Fruit fly (Drosophila melanogaster) whole organism, embryonic: ENCODE results near the gene CG3841.

ENCODE experiments used
- ATbp ChIP-seq: fragments of 200-800 bp; sonication (Bioruptor generic); optimal IDR thresholded peaks from 2 replicates; lab custom pipeline; 2017; ENCODE audit warnings: missing biosample characterization, mild to moderate bottlenecking, missing genetic modification characterization, missing genetic modification reagents
- Aef1 ChIP-seq: fragments of 200-800 bp; sonication (Bioruptor generic); IDR thresholded peaks from 3 replicates; pipeline ENCODE4 v1.3.6; 2022; ENCODE audit warnings: missing biosample characterization, missing genetic modification characterization
- CG10654 ChIP-seq: fragments of 200-800 bp; sonication (Bioruptor generic); optimal IDR thresholded peaks from 2 replicates; lab custom pipeline; 2016; ENCODE audit warnings: missing biosample characterization, missing genetic modification characterization
- CG11504 ChIP-seq: fragments of 200-800 bp; sonication (Bioruptor generic); optimal IDR thresholded peaks from 3 replicates; lab custom pipeline; 2019; ENCODE audit warnings: missing biosample characterization, mild to moderate bottlenecking, missing genetic modification characterization, moderate library complexity
- CG11695 ChIP-seq: fragments of 200-800 bp; sonication (Bioruptor generic); IDR thresholded peaks from 3 replicates; pipeline ENCODE4 v1.3.6; 2022; ENCODE audit warnings: missing biosample characterization, missing genetic modification characterization
- CG12391 ChIP-seq: fragments of 200-800 bp; sonication (Bioruptor generic); optimal IDR thresholded peaks from 3 replicates; lab custom pipeline; 2018; ENCODE audit warnings: missing biosample characterization, mild to moderate bottlenecking, missing genetic modification characterization, moderate library complexity
- CG12659 ChIP-seq: fragments of 200-800 bp; sonication (Bioruptor generic); optimal IDR thresholded peaks from 3 replicates; lab custom pipeline; 2017; ENCODE audit warnings: mild to moderate bottlenecking, missing biosample characterization, missing genetic modification reagents, missing genetic modification characterization
- CG13296 ChIP-seq: fragments of 200-800 bp; sonication (Bioruptor generic); optimal IDR thresholded peaks from 3 replicates; lab custom pipeline; 2018; ENCODE audit warnings: missing biosample characterization, mild to moderate bottlenecking, missing genetic modification characterization
- CG14014 ChIP-seq: fragments of 200-800 bp; sonication (Bioruptor generic); IDR thresholded peaks from 2 replicates; pipeline ENCODE4 v1.3.6; 2022; ENCODE audit warnings: missing biosample characterization, missing genetic modification characterization
- CG1529 ChIP-seq: fragments of 200-800 bp; sonication (Bioruptor generic); optimal IDR thresholded peaks from 3 replicates; lab custom pipeline; 2018; ENCODE audit warnings: missing biosample characterization, missing genetic modification characterization
- CG16779 ChIP-seq: fragments of 200-800 bp; sonication (Bioruptor generic); IDR thresholded peaks from 2 replicates; pipeline ENCODE4 v1.3.6; 2022; ENCODE audit warnings: missing biosample characterization, missing genetic modification characterization
- CG16815 ChIP-seq: fragments of 200-800 bp; sonication (Bioruptor generic); optimal IDR thresholded peaks from 3 replicates; lab custom pipeline; 2017; ENCODE audit warnings: missing biosample characterization, mild to moderate bottlenecking, missing genetic modification characterization
- CG17912 ChIP-seq: fragments of 200-800 bp; sonication (Bioruptor generic); optimal IDR thresholded peaks from 2 replicates; lab custom pipeline; 2018; ENCODE audit warnings: missing biosample characterization, mild to moderate bottlenecking, missing genetic modification characterization
- CG18764 ChIP-seq: fragments of 200-800 bp; sonication (Bioruptor generic); optimal IDR thresholded peaks from 3 replicates; lab custom pipeline; 2016; ENCODE audit warnings: missing biosample characterization, missing genetic modification characterization
- CG2199 ChIP-seq: fragments of 200-800 bp; sonication (Bioruptor generic); IDR thresholded peaks from 3 replicates; pipeline ENCODE4 v1.3.6; 2022; ENCODE audit warnings: missing biosample characterization, missing genetic modification characterization
- CG3407 ChIP-seq: fragments of 200-800 bp; sonication (Bioruptor generic); optimal IDR thresholded peaks from 2 replicates; lab custom pipeline; 2018; ENCODE audit warnings: missing biosample characterization, mild to moderate bottlenecking, missing genetic modification characterization
- CG4360 ChIP-seq: fragments of 200-800 bp; sonication (Bioruptor generic); IDR thresholded peaks from 2 replicates; pipeline ENCODE4 v1.3.6; 2022; ENCODE audit warnings: missing biosample characterization, missing genetic modification characterization
- CG7556 ChIP-seq: fragments of 200-800 bp; sonication (Bioruptor generic); optimal IDR thresholded peaks from 2 replicates; lab custom pipeline; 2017; ENCODE audit warnings: missing biosample characterization, mild to moderate bottlenecking, missing genetic modification characterization
- CG8388 ChIP-seq: fragments of 200-800 bp; sonication (Bioruptor generic); optimal IDR thresholded peaks from 2 replicates; lab custom pipeline; 2019; ENCODE audit warnings: missing biosample characterization, mild to moderate bottlenecking, missing genetic modification characterization, moderate library complexity
- Doc3 ChIP-seq: fragments of 200-800 bp; sonication (Bioruptor generic); IDR thresholded peaks from 3 replicates; pipeline ENCODE4 v1.3.6; 2022; ENCODE audit warnings: missing biosample characterization, missing genetic modification characterization; ENCODE audit not compliant: partially characterized antibody
- Dref ChIP-seq: fragments of 200-800 bp; sonication (Bioruptor generic); IDR thresholded peaks from 2 replicates; pipeline ENCODE4 v1.3.6; 2022; ENCODE audit warnings: missing biosample characterization, missing genetic modification characterization
- Ets65A ChIP-seq: fragments of 200-800 bp; sonication (Bioruptor generic); peaks from one replicate; lab custom pipeline; 2016; ENCODE audit warnings: missing biosample characterization, missing genetic modification characterization
- Ets97D ChIP-seq: fragments of 200-800 bp; sonication (Bioruptor generic); optimal IDR thresholded peaks from 3 replicates; lab custom pipeline; 2016; ENCODE audit warnings: missing biosample characterization, missing genetic modification characterization
- HLH4C ChIP-seq: fragments of 200-800 bp; sonication (Bioruptor generic); IDR thresholded peaks from 3 replicates; pipeline ENCODE4 v1.3.6; 2022; ENCODE audit warnings: missing biosample characterization, missing genetic modification characterization; ENCODE audit not compliant: partially characterized antibody
- Hey ChIP-seq: fragments of 200-800 bp; sonication (Bioruptor generic); optimal IDR thresholded peaks from 3 replicates; lab custom pipeline; 2018; ENCODE audit warnings: missing biosample characterization, mild to moderate bottlenecking, missing genetic modification characterization
- Hsf ChIP-seq: fragments of 200-800 bp; sonication (Bioruptor generic); optimal IDR thresholded peaks from 3 replicates; lab custom pipeline; 2016; ENCODE audit warnings: missing biosample characterization, missing genetic modification characterization
- Kr ChIP-seq: fragments of 200-800 bp; sonication (Bioruptor generic); optimal IDR thresholded peaks from 2 replicates; lab custom pipeline; 2017; ENCODE audit warnings: missing biosample characterization, mild to moderate bottlenecking, missing genetic modification characterization
- Med ChIP-seq: fragments of 200-800 bp; sonication (Bioruptor generic); peaks from one replicate; lab custom pipeline; 2016; ENCODE audit warnings: missing biosample characterization, missing genetic modification characterization, mild to moderate bottlenecking, inconsistent platforms, moderate library complexity
- NC2α ChIP-seq: fragments of 200-800 bp; sonication (Bioruptor generic); optimal IDR thresholded peaks from 2 replicates; lab custom pipeline; 2016; ENCODE audit warnings: missing biosample characterization, missing genetic modification characterization
- NK7.1 ChIP-seq: fragments of 200-800 bp; sonication (Bioruptor generic); optimal IDR thresholded peaks from 3 replicates; lab custom pipeline; 2016; ENCODE audit warnings: missing biosample characterization, missing genetic modification characterization
- Six4 ChIP-seq: fragments of 200-800 bp; sonication (Bioruptor generic); optimal IDR thresholded peaks from 2 replicates; lab custom pipeline; 2016; ENCODE audit warnings: missing biosample characterization, missing genetic modification characterization
- al ChIP-seq: fragments of 200-800 bp; sonication (Bioruptor generic); IDR thresholded peaks from 2 replicates; pipeline ENCODE4 v1.3.6; 2022; ENCODE audit warnings: missing biosample characterization, missing genetic modification characterization
- ara ChIP-seq: fragments of 200-800 bp; sonication (Bioruptor generic); IDR thresholded peaks from 2 replicates; pipeline ENCODE4 v1.3.6; 2022; ENCODE audit warnings: missing biosample characterization, missing genetic modification characterization
- chinmo ChIP-seq: fragments of 200-800 bp; sonication (Bioruptor generic); IDR thresholded peaks from 4 replicates; pipeline ENCODE4 v1.3.6; 2022; ENCODE audit warnings: missing biosample characterization, missing genetic modification characterization; ENCODE audit not compliant: partially characterized antibody
- crc ChIP-seq: fragments of 200-800 bp; sonication (Bioruptor generic); optimal IDR thresholded peaks from 2 replicates; lab custom pipeline; 2016; ENCODE audit warnings: missing biosample characterization, missing genetic modification characterization
- crol ChIP-seq: fragments of 200-800 bp; sonication (Bioruptor generic); IDR thresholded peaks from 2 replicates; pipeline ENCODE4 v1.3.6; 2022; ENCODE audit warnings: missing biosample characterization, missing genetic modification characterization
- dmrt11E ChIP-seq: fragments of 200-800 bp; sonication (Bioruptor generic); optimal IDR thresholded peaks from 3 replicates; lab custom pipeline; 2018; ENCODE audit warnings: missing biosample characterization, mild to moderate bottlenecking, missing genetic modification characterization, moderate library complexity
- dysf ChIP-seq: fragments of 200-800 bp; sonication (Bioruptor generic); IDR thresholded peaks from 3 replicates; pipeline ENCODE4 v1.3.6; 2022; ENCODE audit warnings: missing biosample characterization, missing genetic modification characterization
- ems ChIP-seq: fragments of 200-800 bp; sonication (Bioruptor generic); optimal IDR thresholded peaks from 3 replicates; lab custom pipeline; 2016; ENCODE audit warnings: missing biosample characterization, missing genetic modification characterization
- eve ChIP-seq, 2 experiments: fragments of >200 bp; optimal IDR thresholded peaks; 2 replicates each; lab custom pipeline; 2017; ENCODE audit warnings: missing biosample characterization in 2 of 2, missing genetic modification characterization in 2 of 2
- gfzf ChIP-seq: fragments of 200-800 bp; sonication (Bioruptor generic); optimal IDR thresholded peaks from 2 replicates; lab custom pipeline; 2016; ENCODE audit warnings: missing biosample characterization, mild to moderate bottlenecking, missing genetic modification characterization, moderate library complexity
- grn ChIP-seq: fragments of 200-800 bp; sonication (Bioruptor generic); optimal IDR thresholded peaks from 3 replicates; lab custom pipeline; 2017; ENCODE audit warnings: missing biosample characterization, missing genetic modification characterization
- gro ChIP-seq: fragments of 200-800 bp; sonication (Bioruptor generic); optimal IDR thresholded peaks from 2 replicates; lab custom pipeline; 2016; ENCODE audit warnings: missing biosample characterization, missing genetic modification characterization
- otp ChIP-seq: fragments of 200-800 bp; sonication (Bioruptor generic); IDR thresholded peaks from 3 replicates; pipeline ENCODE4, ENCODE4 v1.3.6; 2022; ENCODE audit warnings: missing biosample characterization, missing genetic modification characterization
- peb ChIP-seq: fragments of 200-800 bp; sonication (Bioruptor generic); IDR thresholded peaks from 2 replicates; pipeline ENCODE4 v1.3.6; 2022; ENCODE audit warnings: missing biosample characterization, missing genetic modification characterization
- pnt ChIP-seq: fragments of 200-800 bp; sonication (Bioruptor generic); optimal IDR thresholded peaks from 3 replicates; lab custom pipeline; 2016; ENCODE audit warnings: missing biosample characterization, missing genetic modification characterization
- shn ChIP-seq: fragments of 200-800 bp; sonication (Bioruptor generic); optimal IDR thresholded peaks from 3 replicates; lab custom pipeline; 2016; ENCODE audit warnings: missing biosample characterization, missing genetic modification characterization
- slp2 ChIP-seq: fragments of 200-800 bp; sonication (Bioruptor generic); optimal IDR thresholded peaks from 2 replicates; lab custom pipeline; 2016; ENCODE audit warnings: missing biosample characterization, missing genetic modification characterization
- tll ChIP-seq, 2 experiments: fragments of 200-800 bp in 1 of 2; fragments of >200 bp in 1 of 2; sonication (Bioruptor generic) in 1 of 2; optimal IDR thresholded peaks; 2 replicates each; lab custom pipeline; 2017 to 2019; ENCODE audit warnings: missing biosample characterization in 2 of 2, missing genetic modification characterization in 2 of 2, mild to moderate bottlenecking in 1 of 2, moderate library complexity in 1 of 2

CG3841 gene

DNA sequence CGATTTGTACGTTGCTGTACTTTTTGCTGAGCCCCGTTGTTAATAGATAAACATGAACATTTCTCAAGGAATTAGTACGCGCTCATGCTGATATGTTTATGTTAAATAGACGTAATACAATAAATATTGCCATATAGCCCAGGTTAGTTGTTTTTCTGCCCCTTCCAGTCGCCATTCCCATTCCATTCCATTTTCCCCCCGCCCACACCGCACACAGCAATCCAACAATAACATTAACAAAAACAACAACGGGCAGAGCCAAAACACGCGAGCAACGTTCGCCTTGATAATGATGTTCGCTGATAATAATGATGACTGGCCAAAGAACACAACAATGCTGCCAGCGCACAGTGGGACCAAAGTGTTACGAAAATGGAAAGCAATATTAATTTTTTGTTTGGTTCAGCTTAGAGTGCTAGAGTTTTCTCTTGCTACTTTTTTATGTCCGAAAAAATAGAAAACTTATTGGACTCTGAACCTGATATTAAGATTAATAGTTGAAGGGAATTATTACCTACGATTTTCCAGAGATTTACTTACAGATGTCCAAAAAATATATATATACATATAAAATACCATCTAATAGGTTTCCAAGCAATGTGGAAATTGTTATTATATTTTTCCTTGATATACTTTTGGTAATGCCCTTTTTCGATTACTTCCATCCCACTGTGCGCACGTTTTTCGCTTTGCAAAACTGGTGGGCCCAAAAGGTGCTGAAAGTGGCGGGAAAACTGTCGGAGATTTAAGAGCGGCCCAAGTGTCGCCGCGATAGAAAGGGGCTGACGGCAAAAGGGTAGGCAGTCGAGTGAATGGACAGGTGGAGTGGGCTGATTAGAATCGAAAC, 19.5 kb upstream of the CG3841 start (continued):
- TF ChIP-seq ATbp (GFP tag; lab: Kevin White, UChicago) (peak; percentile 93), CG4360 (GFP tag; lab: Robert Waterston, UW) (peak; percentile 10), CG7556 (GFP tag; lab: Kevin White, UChicago) (peak; percentile 99), CG8388 (GFP tag; lab: Kevin White, UChicago) (peak; percentile 93), ems (GFP tag; lab: Kevin White, UChicago) (peak; percentile 89), gfzf (no peak), peb (GFP tag; lab: Robert Waterston, UW) (peak; percentile 78), tll (GFP tag; optimal IDR thresholded peaks at IDR 0.05; lab: Kevin White, UChicago) (peak in 1 of 2 experiments; percentile 76), Dref (GFP tag; lab: Robert Waterston, UW) (no peak), CG11504 (tag; lab: Kevin White, UChicago) (peak; percentile 99), dmrt11E (tag; lab: Kevin White, UChicago) (peak; percentile 93), Doc3 (GFP tag; lab: Robert Waterston, UW) (no peak), Hsf (GFP tag; lab: Kevin White, UChicago) (peak; percentile 90), CG16779 (GFP tag; lab: Robert Waterston, UW) (peak; percentile 51; the same call in 1 of the 2 replicates), CG10654 (GFP tag; lab: Kevin White, UChicago) (peak; percentile 90), al (GFP tag; lab: Robert Waterston, UW) (peak; percentile 91), otp (GFP tag; lab: Robert Waterston, UW) (peak; percentile 52; the same call in 1 of the 3 replicates), CG3407 (GFP tag; lab: Kevin White, UChicago) (peak; percentile 88), crc (GFP tag; lab: Kevin White, UChicago) (peak; percentile 58), CG13296 (GFP tag; lab: Kevin White, UChicago) (peak; percentile 98), NC2α (GFP tag; lab: Kevin White, UChicago) (peak; percentile 50), CG11695 (GFP tag; lab: Robert Waterston, UW) (peak; percentile 96), CG12391 (tag; lab: Kevin White, UChicago) (peak; percentile 97), Ets97D (GFP tag; lab: Kevin White, UChicago) (peak; percentile 76), crol (GFP tag; lab: Robert Waterston, UW) (peak; percentile 54), slp2 (GFP tag; lab: Kevin White, UChicago) (peak; percentile 80), Hey (tag; lab: Kevin White, UChicago) (peak; percentile 35), NK7.1 (GFP tag; lab: Kevin White, UChicago) (peak; percentile 67), CG12659 (GFP tag; lab: Kevin White, UChicago) (peak; percentile 98), Aef1 (GFP tag; lab: Robert Waterston, UW) (peak; percentile 82), gro (GFP tag; lab: Kevin White, UChicago) (peak; percentile 85), Kr (GFP tag; lab: Kevin White, UChicago) (peak; percentile 85), CG2199 (GFP tag; lab: Robert Waterston, UW) (peak; percentile 38; the same call in 1 of the 3 replicates), HLH4C (no peak; the same call in 2 of the 3 replicates), Ets65A (GFP tag; lab: Kevin White, UChicago) (peak; percentile 71), shn (GFP tag; lab: Kevin White, UChicago) (peak; percentile 80), Med (GFP tag; lab: Kevin White, UChicago) (peak; percentile 96), dysf (GFP tag; lab: Robert Waterston, UW) (peak; percentile 96), CG17912 (peak; percentile 58), CG14014 (GFP tag; lab: Robert Waterston, UW) (peak; percentile 92), CG16815 (GFP tag; lab: Kevin White, UChicago) (peak; percentile 95), pnt (GFP tag; lab: Kevin White, UChicago) (peak; percentile 58), chinmo (GFP tag; lab: Robert Waterston, UW) (no peak), CG18764 (GFP tag; lab: Kevin White, UChicago) (peak; percentile 92), eve (GFP tag; optimal IDR thresholded peaks at IDR 0.05; lab: Kevin White, UChicago) (peak in 1 of 2 experiments; percentile 24), Six4 (peak; percentile 95), grn (GFP tag; lab: Kevin White, UChicago) (peak; percentile 64), ara (peak; percentile 81), CG1529 (GFP tag; lab: Kevin White, UChicago) (peak; percentile 91)
